Worm (Caenorhabditis elegans) whole organism, L4 larva: ENCODE measurements around the gene srt-73.
A peak's percentile ranks its signal among the peaks of the same experiment; 100 is the strongest.

ENCODE experiments used
- F10B5.3 ChIP-seq: sonication (generic microtip); optimal IDR thresholded peaks from 2 replicates; lab custom pipeline; 2016; ENCODE audit warnings: mild to moderate bottlenecking, missing genetic modification characterization, missing compliant biosample characterization
- F26F4.8 ChIP-seq: fragments of 200-800 bp; sonication (Bioruptor generic); conservative IDR thresholded peaks from 2 replicates; pipeline ENCODE4 v1.3.6; 2022; ENCODE audit warnings: missing genetic modification characterization, missing compliant biosample characterization
- F44E2.7 ChIP-seq: fragments of 200-800 bp; sonication (Bioruptor generic); IDR thresholded peaks from 2 replicates; pipeline ENCODE4 v2.1.2; 2022; ENCODE audit warnings: missing genetic modification characterization, missing compliant biosample characterization
- F49E8.2 ChIP-seq: sonication (generic microtip); optimal IDR thresholded peaks from 2 replicates; lab custom pipeline; 2016; ENCODE audit warnings: missing compliant biosample characterization, mild to moderate bottlenecking, missing genetic modification characterization, borderline replicate concordance
- T20F7.1 ChIP-seq: fragments of 200-800 bp; sonication (Bioruptor generic); optimal IDR thresholded peaks from 2 replicates; lab custom pipeline; 2018; ENCODE audit warnings: mild to moderate bottlenecking, missing genetic modification characterization, missing compliant biosample characterization
- ZK546.5 ChIP-seq, 2 experiments: sonication (generic microtip); optimal IDR thresholded peaks; 2 replicates each; lab custom pipeline; 2017; ENCODE audit warnings: missing biosample characterization in 2 of 2, missing genetic modification characterization in 2 of 2
- aha-1 ChIP-seq: fragments of 150-350 bp; peaks from one replicate; lab custom pipeline; 2014; ENCODE audit warnings: missing biosample characterization, missing genetic modification characterization
- attf-4 ChIP-seq: sonication (generic microtip); optimal IDR thresholded peaks from 3 replicates; lab custom pipeline; 2017; ENCODE audit warnings: missing biosample characterization, missing genetic modification characterization
- ceh-32 ChIP-seq: sonication (generic microtip); optimal IDR thresholded peaks from 2 replicates; lab custom pipeline; 2016; ENCODE audit warnings: mild to moderate bottlenecking, missing genetic modification characterization, missing compliant biosample characterization; ENCODE audit not compliant: poor library complexity
- ceh-62 ChIP-seq: sonication (generic microtip); optimal IDR thresholded peaks from 2 replicates; lab custom pipeline; 2017; ENCODE audit warnings: missing biosample characterization, missing genetic modification characterization
- daf-12 ChIP-seq: fragments of 150-350 bp; optimal IDR thresholded peaks from 2 replicates; lab custom pipeline; 2014; ENCODE audit warnings: missing biosample characterization, missing genetic modification reagents, missing genetic modification characterization
- dpl-1 ChIP-seq: fragments of 150-350 bp; optimal IDR thresholded peaks from 2 replicates; lab custom pipeline; 2014; ENCODE audit warnings: missing biosample characterization, missing genetic modification reagents, missing genetic modification characterization
- dve-1 ChIP-seq: sonication (generic microtip); optimal IDR thresholded peaks from 2 replicates; lab custom pipeline; 2017; ENCODE audit warnings: antibody characterized with exemption, mild to moderate bottlenecking, missing genetic modification characterization, missing compliant biosample characterization; ENCODE audit not compliant: insufficient read depth
- egl-27 ChIP-seq: sonication (generic microtip); optimal IDR thresholded peaks from 3 replicates; lab custom pipeline; 2017; ENCODE audit warnings: missing biosample characterization, missing genetic modification reagents, missing genetic modification characterization
- egl-43 ChIP-seq: fragments of 200-800 bp; sonication (Bioruptor generic); IDR thresholded peaks from 2 replicates; pipeline ENCODE4 v1.3.6; 2022; ENCODE audit warnings: missing genetic modification reagents, missing genetic modification characterization, missing compliant biosample characterization
- fkh-10 ChIP-seq: fragments of 150-350 bp; optimal IDR thresholded peaks from 2 replicates; lab custom pipeline; 2014; ENCODE audit warnings: missing biosample characterization, missing genetic modification reagents, missing genetic modification characterization
- fos-1 ChIP-seq: fragments of 150-350 bp; optimal IDR thresholded peaks from 2 replicates; lab custom pipeline; 2014; ENCODE audit warnings: missing biosample characterization, missing genetic modification characterization
- hif-1 ChIP-seq, 2 experiments: sonication (generic microtip); optimal IDR thresholded peaks; 2 replicates each; lab custom pipeline; 2016 to 2017; ENCODE audit warnings: missing compliant biosample characterization in 2 of 2, missing genetic modification characterization in 2 of 2, missing genetic modification reagents in 2 of 2, missing genotype in 2 of 2, mild to moderate bottlenecking in 1 of 2
- hlh-11 ChIP-seq: fragments of 200-800 bp; sonication (Bioruptor generic); optimal IDR thresholded peaks from 2 replicates; lab custom pipeline; 2018; ENCODE audit warnings: mild to moderate bottlenecking, missing genetic modification characterization, missing compliant biosample characterization
- hlh-30 ChIP-seq: sonication (generic microtip); optimal IDR thresholded peaks from 2 replicates; lab custom pipeline; 2017; ENCODE audit warnings: antibody characterized with exemption, mild to moderate bottlenecking, missing genetic modification characterization, missing compliant biosample characterization; ENCODE audit not compliant: insufficient read depth
- hmg-1.1 ChIP-seq: fragments of 200-800 bp; sonication (Bioruptor generic); IDR thresholded peaks from 2 replicates; pipeline ENCODE4 v1.3.6; 2022; ENCODE audit warnings: missing genetic modification reagents, missing genetic modification characterization, missing compliant biosample characterization
- lin-1 ChIP-seq: fragments of 200-800 bp; sonication (Bioruptor generic); IDR thresholded peaks from 2 replicates; pipeline ENCODE4 v1.3.6; 2022; ENCODE audit warnings: missing genetic modification reagents, missing genetic modification characterization, missing compliant biosample characterization
- lin-13 ChIP-seq: fragments of 150-350 bp; optimal IDR thresholded peaks from 2 replicates; lab custom pipeline; 2014; ENCODE audit warnings: missing biosample characterization, missing genetic modification reagents, missing genetic modification characterization
- lin-29 ChIP-seq: fragments of 200-800 bp; sonication (Bioruptor generic); IDR thresholded peaks from 2 replicates; pipeline ENCODE4 v1.3.6; 2022; ENCODE audit warnings: missing genetic modification reagents, missing genetic modification characterization, missing compliant biosample characterization
- lin-38 ChIP-seq: fragments of 200-800 bp; sonication (Bioruptor generic); IDR thresholded peaks from 2 replicates; pipeline ENCODE4 v1.3.6; 2022; ENCODE audit warnings: missing genetic modification reagents, missing genetic modification characterization, missing compliant biosample characterization
- lsy-2 ChIP-seq, 2 experiments: fragments of 150-350 bp in 1 of 2; sonication (generic microtip) in 1 of 2; optimal IDR thresholded peaks; 2 replicates each; lab custom pipeline; 2014 to 2017; ENCODE audit warnings: missing biosample characterization in 2 of 2, missing genetic modification characterization in 2 of 2
- madf-5 ChIP-seq, 2 experiments: fragments of 200-800 bp; sonication (Bioruptor generic); IDR thresholded peaks; 2 replicates each; pipeline ENCODE4 v1.3.6; 2022; ENCODE audit warnings: missing compliant biosample characterization in 2 of 2, missing genetic modification characterization in 2 of 2
- mdl-1 ChIP-seq, 2 experiments: fragments of 150-350 bp in 1 of 2; sonication (generic microtip) in 1 of 2; optimal IDR thresholded peaks; 2 replicates each; lab custom pipeline; 2014 to 2017; ENCODE audit warnings: missing biosample characterization in 2 of 2, missing genetic modification characterization in 2 of 2
- mep-1 ChIP-seq: fragments of 150-350 bp; sonication (generic microtip); optimal IDR thresholded peaks from 3 replicates; lab custom pipeline; 2014; ENCODE audit warnings: missing biosample characterization, missing genetic modification characterization
- mes-2 ChIP-seq: sonication (generic microtip); optimal IDR thresholded peaks from 2 replicates; lab custom pipeline; 2016; ENCODE audit warnings: missing genotype, mild to moderate bottlenecking, missing genetic modification characterization, missing compliant biosample characterization; ENCODE audit not compliant: poor library complexity, severe bottlenecking
- mxl-3 ChIP-seq: fragments of 200-800 bp; sonication (Bioruptor generic); optimal IDR thresholded peaks from 2 replicates; lab custom pipeline; 2018; ENCODE audit warnings: mild to moderate bottlenecking, missing genetic modification characterization, missing compliant biosample characterization
- nhr-10 ChIP-seq: fragments of 150-350 bp; optimal IDR thresholded peaks from 2 replicates; lab custom pipeline; 2014; ENCODE audit warnings: missing biosample characterization, missing genetic modification characterization
- nhr-25 ChIP-seq: sonication (generic microtip); optimal IDR thresholded peaks from 2 replicates; lab custom pipeline; 2017; ENCODE audit warnings: missing genetic modification characterization, mild to moderate bottlenecking, missing compliant biosample characterization, antibody characterized with exemption, moderate library complexity, borderline replicate concordance; ENCODE audit not compliant: insufficient read depth
- nhr-41 ChIP-seq: fragments of 200-800 bp; sonication (Bioruptor generic); IDR thresholded peaks from 2 replicates; pipeline ENCODE4 v1.3.6; 2022; ENCODE audit warnings: missing genetic modification reagents, missing genetic modification characterization, missing compliant biosample characterization
- nhr-42 ChIP-seq: fragments of 200-800 bp; sonication (Bioruptor generic); IDR thresholded peaks from 2 replicates; pipeline ENCODE4 v1.3.6; 2022; ENCODE audit warnings: missing genetic modification characterization, missing compliant biosample characterization
- nhr-48 ChIP-seq: sonication (generic microtip); optimal IDR thresholded peaks from 2 replicates; lab custom pipeline; 2016; ENCODE audit warnings: mild to moderate bottlenecking, missing genetic modification characterization, missing compliant biosample characterization
- pqm-1 ChIP-seq: sonication (generic microtip); optimal IDR thresholded peaks from 2 replicates; lab custom pipeline; 2017; ENCODE audit warnings: missing biosample characterization, missing genetic modification characterization
- rbr-2 ChIP-seq: sonication (generic microtip); optimal IDR thresholded peaks from 2 replicates; lab custom pipeline; 2016; ENCODE audit warnings: missing genotype, missing genetic modification characterization, missing compliant biosample characterization
- sdz-12 ChIP-seq: fragments of 200-800 bp; sonication (Bioruptor generic); optimal IDR thresholded peaks from 2 replicates; lab custom pipeline; 2018; ENCODE audit warnings: mild to moderate bottlenecking, missing genetic modification characterization, missing compliant biosample characterization
- set-16 ChIP-seq: fragments of 200-800 bp; sonication (Bioruptor generic); IDR thresholded peaks from 2 replicates; pipeline ENCODE4 v1.3.6; 2022; ENCODE audit warnings: missing genetic modification reagents, missing genetic modification characterization, missing compliant biosample characterization
- skn-1 ChIP-seq: fragments of 150-350 bp; optimal IDR thresholded peaks from 2 replicates; lab custom pipeline; 2014; ENCODE audit warnings: missing biosample characterization, missing genetic modification characterization
- snpc-1.2 ChIP-seq: fragments of 200-800 bp; sonication (Bioruptor generic); IDR thresholded peaks from 2 replicates; pipeline ENCODE4 v1.3.6; 2022; ENCODE audit warnings: missing genetic modification reagents, missing genetic modification characterization, missing compliant biosample characterization
- vab-7 ChIP-seq: fragments of 200-800 bp; sonication (Bioruptor generic); IDR thresholded peaks from 2 replicates; pipeline ENCODE4 v1.3.6; 2022; ENCODE audit warnings: missing genetic modification reagents, missing genetic modification characterization, missing compliant biosample characterization
- zfp-2 ChIP-seq: sonication (generic microtip); optimal IDR thresholded peaks from 2 replicates; lab custom pipeline; 2016; ENCODE audit warnings: mild to moderate bottlenecking, missing genetic modification characterization, missing compliant biosample characterization

srt-73 gene

ce11 chrIV:7906643-7907042, 27.5 kb downstream of the srt-73 start:
- TF ChIP-seq attf-4 (tag; lab: Kevin White, UChicago) (no peak), ceh-32 (tag; lab: Kevin White, UChicago) (no peak), mxl-3 (no peak), sdz-12 (GFP tag; lab: Kevin White, UChicago) (no peak)

- no peak for TF ChIP-seq egl-27
- peak; percentile 45 for TF ChIP-seq mes-2
- no peak for TF ChIP-seq lin-13 (GFP tag; lab: Kevin White, UChicago)
- peak; percentile 64 for TF ChIP-seq hlh-30 (tag; lab: Kevin White, UChicago)
- no peak for TF ChIP-seq F10B5.3 (tag; lab: Kevin White, UChicago)
- TF ChIP-seq set-16, result peak; percentile 21; the same call in 1 of the 2 replicates
- TF ChIP-seq hmg-1.1, result 0 out of 2 replicates have a peak, but pooled peaks have one; percentile 33
- no peak for TF ChIP-seq nhr-48 (tag; lab: Kevin White, UChicago)
- peak in 1 of 2 experiments; percentile 52 for TF ChIP-seq lsy-2 (tag; optimal IDR thresholded peaks at IDR 0.05; lab: Kevin White, UChicago)
- peak; percentile 31 for TF ChIP-seq mep-1 (tag; lab: Kevin White, UChicago)
- peak; percentile 2 for TF ChIP-seq dve-1 (tag; lab: Kevin White, UChicago)
- no peak for TF ChIP-seq ceh-62 (tag; lab: Kevin White, UChicago)
- peak; percentile 16; the same call in 1 of the 2 replicates for TF ChIP-seq lin-38
- no peak for TF ChIP-seq nhr-25 (tag; lab: Kevin White, UChicago)
- TF ChIP-seq rbr-2 (tag; lab: Kevin White, UChicago), result peak; percentile 21
- no peak for TF ChIP-seq nhr-41 (GFP tag; lab: Robert Waterston, UW)
- 0 out of 2 replicates have a peak, but pooled peaks have one; percentile 28 for TF ChIP-seq snpc-1.2 (GFP tag; lab: Robert Waterston, UW)
- TF ChIP-seq vab-7 (GFP tag; lab: Robert Waterston, UW), result 0 out of 2 replicates have a peak, but pooled peaks have one; percentile 14
- TF ChIP-seq T20F7.1, result peak; percentile 14
Observed at ce11 chrIV:7909455-7910141, 30.5 kb downstream of the srt-73 start.

- TF ChIP-seq nhr-48 (tag; lab: Kevin White, UChicago), result no peak
- peak; percentile 18 for TF ChIP-seq hlh-11 (tag; lab: Kevin White, UChicago)
- no peak for TF ChIP-seq T20F7.1
- no peak for TF ChIP-seq nhr-42 (GFP tag; lab: Robert Waterston, UW)
- TF ChIP-seq F49E8.2, result no peak
- TF ChIP-seq mdl-1 (tag; optimal IDR thresholded peaks at IDR 0.05; lab: Kevin White, UChicago), result peak in 1 of 2 experiments; percentile 6
- TF ChIP-seq fos-1, result no peak
- TF ChIP-seq lin-13 (GFP tag; lab: Kevin White, UChicago), result no peak
- no peak for TF ChIP-seq aha-1 (tag; lab: Kevin White, UChicago)
- TF ChIP-seq lin-29 (GFP tag; lab: Robert Waterston, UW), result no peak
- 0 out of 2 replicates have a peak, but pooled peaks have one; percentile 27 for TF ChIP-seq hmg-1.1
- no peak for TF ChIP-seq F10B5.3 (tag; lab: Kevin White, UChicago)
- TF ChIP-seq mep-1 (tag; lab: Kevin White, UChicago), result peak; percentile 4
- TF ChIP-seq lin-1 (GFP tag; lab: Robert Waterston, UW), result no peak
- no peak for TF ChIP-seq daf-12
- no peak for TF ChIP-seq nhr-10 (tag; lab: Kevin White, UChicago)
- no peak for TF ChIP-seq madf-5 (GFP tag; IDR thresholded peaks at IDR 0.05; lab: Robert Waterston, UW)
- TF ChIP-seq ZK546.5 (tag; optimal IDR thresholded peaks at IDR 0.05; lab: Kevin White, UChicago), result no peak
- no peak for TF ChIP-seq F44E2.7 (GFP tag; lab: Robert Waterston, UW)
- no peak for TF ChIP-seq pqm-1 (tag; lab: Kevin White, UChicago)
- TF ChIP-seq egl-43 (GFP tag; lab: Robert Waterston, UW), result no peak
- TF ChIP-seq zfp-2, result no peak
- peak in 1 of 2 experiments; percentile 60 for TF ChIP-seq lsy-2 (tag; optimal IDR thresholded peaks at IDR 0.05; lab: Kevin White, UChicago)
- no peak for TF ChIP-seq dpl-1
- TF ChIP-seq hif-1 (tag; optimal IDR thresholded peaks at IDR 0.05; lab: Kevin White, UChicago), result peak in 1 of 2 experiments; percentile 15
- TF ChIP-seq skn-1, result no peak
- TF ChIP-seq F26F4.8 (GFP tag; lab: Robert Waterston, UW), result no peak
- TF ChIP-seq mes-2, result peak; percentile 8
- no peak for TF ChIP-seq rbr-2 (tag; lab: Kevin White, UChicago)
- no peak for TF ChIP-seq fkh-10 (GFP tag; lab: Kevin White, UChicago)
- TF ChIP-seq dve-1 (tag; lab: Kevin White, UChicago), result peak; percentile 3
Observed at ce11 chrIV:7910197-7910735, 31.1 kb downstream of the srt-73 start, which contains the start of the genes npp-27 and ntl-4. Gene npp-27 (minus strand): TSS chrIV:7910247. Gene ntl-4 (plus strand): TSS chrIV:7910575.
